Fruit fly (Drosophila melanogaster): ENCODE results near the gene Mps1.

Mps1 gene

DNA sequence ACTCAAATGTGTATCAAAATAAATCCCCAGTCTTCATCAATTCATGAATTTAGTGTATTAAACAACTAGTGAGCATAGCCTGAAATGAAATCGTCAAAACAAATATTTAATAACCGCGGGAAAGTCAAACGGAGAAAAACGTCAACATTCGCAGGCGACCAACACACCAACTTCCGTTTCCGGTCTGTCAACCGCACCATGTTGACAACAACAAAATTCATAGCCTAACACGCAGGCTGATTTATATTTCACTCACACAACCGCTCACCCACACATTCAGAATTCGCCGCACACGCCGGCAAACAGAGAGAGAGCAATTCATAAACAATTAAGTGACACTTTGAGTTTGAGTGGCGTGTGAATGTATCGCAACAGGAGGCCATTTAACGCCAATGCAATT lies 16.0 kb upstream of the Mps1 start (continued):
- TF ChIP-seq Poxn (GFP tag; IDR thresholded peaks at IDR 0.05) (no peak), CG12236 (GFP tag; optimal IDR thresholded peaks at IDR 0.05) (no peak), Atf3 (GFP tag; optimal IDR thresholded peaks at IDR 0.05) (no peak), luna (GFP tag; optimal IDR thresholded peaks at IDR 0.05) (no peak), ham (GFP tag; IDR thresholded peaks at IDR 0.05) (no peak), E2f1 (GFP tag; IDR thresholded peaks at IDR 0.05) (no peak), Doc3 (GFP tag; IDR thresholded peaks at IDR 0.05; ENCODE audit: partially characterized antibody) (no peak), CG1832 (GFP tag; optimal IDR thresholded peaks at IDR 0.05) (no peak), ap (GFP tag; IDR thresholded peaks at IDR 0.05) (0 out of 2 replicates have a peak, but pooled peaks have one; percentile 21), Deaf1 (tag; optimal IDR thresholded peaks at IDR 0.05) (no peak), CG13287 (GFP tag; IDR thresholded peaks at IDR 0.05; ENCODE audit: partially characterized antibody) (no peak), kay (GFP tag; optimal IDR thresholded peaks at IDR 0.05) (no peak), en (GFP tag; optimal IDR thresholded peaks at IDR 0.05) (no peak), CG30403 (GFP tag; optimal IDR thresholded peaks at IDR 0.05) (no peak), dan (GFP tag; IDR thresholded peaks at IDR 0.05) (no peak), CG12769 (tag; optimal IDR thresholded peaks at IDR 0.05) (no peak), her (GFP tag; optimal IDR thresholded peaks at IDR 0.05) (no peak), CG12104 (GFP tag; optimal IDR thresholded peaks at IDR 0.05) (no peak), NfI (GFP tag; optimal IDR thresholded peaks at IDR 0.05) (peak; percentile 56), ase (GFP tag; IDR thresholded peaks at IDR 0.05) (no peak), CG3407 (GFP tag; optimal IDR thresholded peaks at IDR 0.05) (peak; percentile 16), repo (GFP tag; optimal IDR thresholded peaks at IDR 0.05) (no peak), CG11398 (GFP tag; optimal IDR thresholded peaks at IDR 0.05) (no peak), CG17361 (GFP tag; IDR thresholded peaks at IDR 0.05) (no peak), CG8089 (GFP tag; optimal IDR thresholded peaks at IDR 0.05) (no peak), CG3281 (GFP tag; optimal IDR thresholded peaks at IDR 0.05) (no peak), chif (GFP tag; optimal IDR thresholded peaks at IDR 0.05) (no peak), crol (GFP tag; IDR thresholded peaks at IDR 0.05) (no peak), CG13894 (tag; optimal IDR thresholded peaks at IDR 0.05) (no peak), CG42726 (GFP tag; IDR thresholded peaks at IDR 0.05; ENCODE audit: partially characterized antibody) (no peak), so (GFP tag; IDR thresholded peaks at IDR 0.05) (no peak), kah (GFP tag; optimal IDR thresholded peaks at IDR 0.05) (no peak), CG16779 (GFP tag; IDR thresholded peaks at IDR 0.05) (no peak), abd-A (tag; optimal IDR thresholded peaks at IDR 0.05) (no peak), Sry-β (GFP tag; optimal IDR thresholded peaks at IDR 0.05) (no peak), chn (GFP tag; optimal IDR thresholded peaks at IDR 0.05) (no peak), D (optimal IDR thresholded peaks at IDR 0.05) (no peak), D (GFP tag; optimal IDR thresholded peaks at IDR 0.05) (peak; percentile 3), CG1529 (GFP tag; optimal IDR thresholded peaks at IDR 0.05) (peak; percentile 37), dysf (GFP tag; IDR thresholded peaks at IDR 0.05) (no peak), CG8944 (GFP tag; optimal IDR thresholded peaks at IDR 0.05) (no peak), Taf1 (GFP tag; IDR thresholded peaks at IDR 0.05) (no peak), CG32772 (GFP tag; IDR thresholded peaks at IDR 0.05) (no peak), caup (GFP tag; optimal IDR thresholded peaks at IDR 0.05; ENCODE audit: severe bottlenecking) (peak; percentile 10), Xrp1 (GFP tag; IDR thresholded peaks at IDR 0.05) (no peak), jumu (GFP tag; optimal IDR thresholded peaks at IDR 0.05) (no peak), Dip2 (GFP tag; IDR thresholded peaks at IDR 0.05) (no peak), ab (GFP tag; optimal IDR thresholded peaks at IDR 0.05) (no peak), NFAT (GFP tag; IDR thresholded peaks at IDR 0.05) (no peak), CG10979 (tag; optimal IDR thresholded peaks at IDR 0.05) (peak; percentile 41), Hmx (GFP tag; optimal IDR thresholded peaks at IDR 0.05) (no peak), wor (GFP tag; IDR thresholded peaks at IDR 0.05) (no peak), Bdp1 (GFP tag; optimal IDR thresholded peaks at IDR 0.05) (no peak), Sin3A (optimal IDR thresholded peaks at IDR 0.05) (no peak)
